Fruit fly (Drosophila melanogaster) whole organism: ENCODE measurements around the gene CG13284.

ENCODE experiments used
- CG8478 ChIP-seq: fragments of >200 bp; optimal IDR thresholded peaks from 2 replicates; lab custom pipeline; 2018; ENCODE audit warnings: inconsistent platforms
- Dll ChIP-seq: fragments of >200 bp; optimal IDR thresholded peaks from 2 replicates; lab custom pipeline; 2017
- EcR ChIP-seq, 2 experiments: fragments of >200 bp; optimal IDR thresholded peaks; 2 replicates each; lab custom pipeline; 2017; ENCODE audit warnings: missing biosample characterization in 2 of 2, missing genetic modification characterization in 2 of 2, missing genetic modification reagents in 2 of 2
- pan ChIP-seq: fragments of >200 bp; optimal IDR thresholded peaks from 2 replicates; lab custom pipeline; 2017
- psq ChIP-seq: fragments of >200 bp; optimal IDR thresholded peaks from 2 replicates; lab custom pipeline; 2017
- usp ChIP-seq: fragments of >200 bp; optimal IDR thresholded peaks from 2 replicates; lab custom pipeline; 2017; ENCODE audit warnings: missing biosample characterization, missing genetic modification characterization, mixed read lengths

DNA sequence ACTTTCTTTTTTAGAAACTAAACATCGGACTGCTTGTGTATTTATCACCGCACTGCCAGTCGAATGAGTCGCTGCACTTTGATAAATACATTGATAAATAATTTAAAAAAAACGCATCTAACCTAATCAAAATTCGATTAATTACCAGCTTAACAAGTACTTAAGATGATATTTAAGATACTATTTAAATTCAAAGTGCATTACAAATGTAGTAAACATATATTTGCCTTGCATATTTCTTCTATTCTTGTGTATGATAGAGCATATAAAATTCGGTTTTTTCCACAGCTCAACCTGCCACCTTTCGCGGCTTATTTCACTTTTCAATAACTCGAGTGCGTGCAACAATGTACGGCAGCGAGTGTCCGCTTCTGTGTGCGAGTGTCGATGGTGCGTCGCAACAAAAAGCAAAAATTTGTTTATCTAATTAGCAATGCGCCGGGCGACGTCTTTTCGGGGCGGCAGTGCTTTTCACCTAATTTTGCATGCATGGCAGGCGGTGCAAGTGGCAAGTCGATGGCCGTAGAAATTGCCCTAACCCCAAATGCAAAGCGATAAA, 44.1 kb downstream of the CG13284 start, which contains the start of gene CG13272:
- TF ChIP-seq CG8478 (no peak), psq (no peak), pan (lab: Kevin White, UChicago) (no peak), usp (no peak), EcR (GFP tag; optimal IDR thresholded peaks at IDR 0.05; lab: Kevin White, UChicago) (no peak), Dll (lab: Kevin White, UChicago) (no peak)
